Fruit fly (Drosophila melanogaster): ENCODE data around the gene CG4080.

Gene CG4080

dm6 chr3L:9429665-9430607 is 30.9 kb upstream of the CG4080 start, which contains the start of the genes RpS17 and MTF-1 (continued):
- no peak for TF ChIP-seq Blimp-1 (GFP tag; optimal IDR thresholded peaks at IDR 0.05)
- TF ChIP-seq bab2 (GFP tag; optimal IDR thresholded peaks at IDR 0.05): no peak
- no peak for TF ChIP-seq jigr1 (GFP tag; IDR thresholded peaks at IDR 0.05)
- peak; percentile 56; the same call in 1 of the 4 replicates for TF ChIP-seq Dll (GFP tag; IDR thresholded peaks at IDR 0.05; ENCODE audit: partially characterized antibody)
- peak; percentile 66 for TF ChIP-seq PHDP (tag; optimal IDR thresholded peaks at IDR 0.05)
- TF ChIP-seq E2f2 (GFP tag; IDR thresholded peaks at IDR 0.05): peak; percentile 32; the same call in 1 of the 2 replicates
- peak; percentile 51; the same call in 1 of the 3 replicates for TF ChIP-seq gce (GFP tag; IDR thresholded peaks at IDR 0.05)
- no peak for TF ChIP-seq jumu (GFP tag; optimal IDR thresholded peaks at IDR 0.05)
- peak; percentile 22 for TF ChIP-seq kni (GFP tag; optimal IDR thresholded peaks at IDR 0.05)
- TF ChIP-seq Med (GFP tag): peak; percentile 92
- no peak for TF ChIP-seq CG8478 (optimal IDR thresholded peaks at IDR 0.05)
- TF ChIP-seq CG7839 (tag; optimal IDR thresholded peaks at IDR 0.05): peak; percentile 37
- no peak for TF ChIP-seq zen2 (GFP tag; IDR thresholded peaks at IDR 0.05; ENCODE audit: partially characterized antibody)
- TF ChIP-seq CG7372 (GFP tag; IDR thresholded peaks at IDR 0.05): no peak; the same call in 1 of the 2 replicates
- peak; percentile 37 for TF ChIP-seq Hand (GFP tag; optimal IDR thresholded peaks at IDR 0.05)
- TF ChIP-seq CG1602 (GFP tag; optimal IDR thresholded peaks at IDR 0.05): no peak
- TF ChIP-seq twi (tag; optimal IDR thresholded peaks at IDR 0.05): no peak
- TF ChIP-seq odd (GFP tag; optimal IDR thresholded peaks at IDR 0.05): peak; percentile 71
- TF ChIP-seq CG4617 (GFP tag; optimal IDR thresholded peaks at IDR 0.05; ENCODE audit: borderline replicate concordance): peak; percentile 60
- TF ChIP-seq CG33213 (GFP tag; optimal IDR thresholded peaks at IDR 0.05): peak; percentile 57
- peak; percentile 40 for TF ChIP-seq ac (GFP tag; optimal IDR thresholded peaks at IDR 0.05)
- TF ChIP-seq NC2β (GFP tag; optimal IDR thresholded peaks at IDR 0.05): peak; percentile 93
- no peak for TF ChIP-seq Neu2 (GFP tag; optimal IDR thresholded peaks at IDR 0.05; ENCODE audit: borderline replicate concordance)
- peak; percentile 80 for TF ChIP-seq chm (GFP tag; IDR thresholded peaks at IDR 0.05)
- TF ChIP-seq CG6765 (GFP tag; optimal IDR thresholded peaks at IDR 0.05): peak; percentile 73
- no peak for TF ChIP-seq CG6683 (GFP tag; optimal IDR thresholded peaks at IDR 0.05)
- no peak for TF ChIP-seq Kr (GFP tag; optimal IDR thresholded peaks at IDR 0.05)
- TF ChIP-seq Pdp1 (GFP tag; optimal IDR thresholded peaks at IDR 0.05): peak in 1 of 2 experiments; percentile 57
- no peak for TF ChIP-seq Dip2 (GFP tag; IDR thresholded peaks at IDR 0.05)
- peak; percentile 44 for TF ChIP-seq B-H2 (GFP tag; optimal IDR thresholded peaks at IDR 0.05)
- TF ChIP-seq chif (GFP tag; optimal IDR thresholded peaks at IDR 0.05): peak in 1 of 2 experiments; percentile 24
- TF ChIP-seq pan (optimal IDR thresholded peaks at IDR 0.05): no peak
- peak in 1 of 2 experiments; percentile 69 for TF ChIP-seq pan (GFP tag; optimal IDR thresholded peaks at IDR 0.05 in 1 of 2, IDR thresholded peaks at IDR 0.05 in 1 of 2)
- no peak for TF ChIP-seq CG1647 (GFP tag; optimal IDR thresholded peaks at IDR 0.05)
- TF ChIP-seq ems (GFP tag; optimal IDR thresholded peaks at IDR 0.05): no peak
- peak; percentile 19 for TF ChIP-seq dmrt99B (tag; optimal IDR thresholded peaks at IDR 0.05)
- no peak for TF ChIP-seq Six4 (GFP tag; optimal IDR thresholded peaks at IDR 0.05)
- peak; percentile 78 for TF ChIP-seq CG17912 (GFP tag; optimal IDR thresholded peaks at IDR 0.05)
- no peak for TF ChIP-seq sc (optimal IDR thresholded peaks at IDR 0.05)
- TF ChIP-seq sc (GFP tag; optimal IDR thresholded peaks at IDR 0.05): peak; percentile 23
- no peak for TF ChIP-seq Aef1 (GFP tag; IDR thresholded peaks at IDR 0.05)
- no peak for TF ChIP-seq danr (GFP tag; IDR thresholded peaks at IDR 0.05)
- TF ChIP-seq CG2116 (GFP tag; optimal IDR thresholded peaks at IDR 0.05): peak; percentile 64
- TF ChIP-seq CG8944 (GFP tag; optimal IDR thresholded peaks at IDR 0.05): no peak
- TF ChIP-seq nom (GFP tag; optimal IDR thresholded peaks at IDR 0.05): peak; percentile 80
- TF ChIP-seq klu (GFP tag; IDR thresholded peaks at IDR 0.05): no peak
- no peak for TF ChIP-seq wor (GFP tag; IDR thresholded peaks at IDR 0.05)
- no peak for TF ChIP-seq CG16779 (GFP tag; IDR thresholded peaks at IDR 0.05)
- no peak for TF ChIP-seq lola (GFP tag; optimal IDR thresholded peaks at IDR 0.05)

Measured in whole organism, embryonic.